Worm (Caenorhabditis elegans) whole organism, midembryonic: Measurements from ENCODE around the gene flr-4.

Source experiments
- klf-2 ChIP-seq: fragments of 200-800 bp; sonication (Bioruptor generic); conservative IDR thresholded peaks from 2 replicates; pipeline ENCODE4 v1.3.6; 2022; ENCODE audit warnings: missing genetic modification reagents, missing genetic modification characterization, missing compliant biosample characterization
- ref-1 ChIP-seq: fragments of 200-800 bp; sonication (Bioruptor generic); conservative IDR thresholded peaks from 2 replicates; pipeline ENCODE4 v1.3.6; 2022; ENCODE audit warnings: missing genetic modification reagents, missing genetic modification characterization, missing compliant biosample characterization
- tab-1 ChIP-seq: fragments of 200-800 bp; sonication (Bioruptor generic); IDR thresholded peaks from 2 replicates; pipeline ENCODE4 v1.3.6; 2022; ENCODE audit warnings: missing genetic modification characterization, missing compliant biosample characterization
- ztf-29 ChIP-seq: fragments of 200-800 bp; sonication (Bioruptor generic); IDR thresholded peaks from 2 replicates; pipeline ENCODE4 v1.3.6; 2022; ENCODE audit warnings: missing genetic modification reagents, missing genetic modification characterization, missing compliant biosample characterization

DNA sequence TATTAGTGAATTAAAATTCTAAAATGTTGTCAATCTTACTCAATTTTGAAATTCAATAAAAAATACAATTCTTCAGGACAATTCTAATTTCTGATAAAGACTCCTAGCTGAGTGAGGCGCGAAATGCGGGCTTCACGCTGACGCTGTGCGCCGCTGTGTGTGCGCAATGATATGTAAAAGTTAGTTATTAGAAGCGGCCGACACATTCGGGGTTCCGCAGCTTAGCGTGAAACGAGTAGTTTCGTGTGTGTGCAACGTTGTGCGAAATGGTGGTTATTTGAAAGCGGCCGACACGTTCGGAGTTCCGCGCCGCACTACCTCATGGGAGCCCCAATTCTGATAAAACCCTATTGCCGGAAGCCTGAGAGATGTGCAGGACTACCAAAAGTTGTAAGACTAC, 14.0 kb upstream of the flr-4 start:
- TF ChIP-seq tab-1 (GFP tag; lab: Robert Waterston, UW), result no peak
- no peak for TF ChIP-seq ztf-29 (GFP tag; lab: Robert Waterston, UW)
- TF ChIP-seq ref-1 (GFP tag; lab: Robert Waterston, UW), result no peak
- TF ChIP-seq klf-2 (GFP tag; lab: Robert Waterston, UW), result no peak
